Fruit fly (Drosophila melanogaster) whole organism, adult: ENCODE data around the gene Nfs1.
"Not testable (repeated sequence)": the region's sequence is repeated elsewhere in the genome, so short reads cannot be mapped to it uniquely, and the experiment has no call there.

Source experiments
- CG5204 ChIP-seq: fragments of 200-800 bp; sonication (Bioruptor generic); optimal IDR thresholded peaks from 2 replicates; lab custom pipeline; 2016; ENCODE audit warnings: missing biosample characterization, missing genetic modification characterization
- CG7045 ChIP-seq: fragments of 200-800 bp; sonication (Bioruptor generic); optimal IDR thresholded peaks from 2 replicates; lab custom pipeline; 2017; ENCODE audit warnings: missing biosample characterization, mild to moderate bottlenecking, missing genetic modification characterization
- CG7101 ChIP-seq: fragments of 200-800 bp; sonication (Bioruptor generic); optimal IDR thresholded peaks from 2 replicates; lab custom pipeline; 2018; ENCODE audit warnings: missing biosample characterization, mild to moderate bottlenecking, missing genetic modification characterization, moderate library complexity
- Crg-1 ChIP-seq: fragments of 200-800 bp; sonication (Bioruptor generic); optimal IDR thresholded peaks from 2 replicates; lab custom pipeline; 2016; ENCODE audit warnings: missing biosample characterization, missing genetic modification characterization
- Mnt ChIP-seq: fragments of 200-800 bp; sonication (Bioruptor generic); optimal IDR thresholded peaks from 2 replicates; lab custom pipeline; 2016; ENCODE audit warnings: missing biosample characterization, mild to moderate bottlenecking, missing genetic modification characterization
- bab1 ChIP-seq: fragments of 200-800 bp; sonication (Bioruptor generic); optimal IDR thresholded peaks from 3 replicates; lab custom pipeline; 2019; ENCODE audit warnings: missing biosample characterization, mild to moderate bottlenecking, missing genetic modification characterization, moderate library complexity
- cic ChIP-seq: fragments of 200-800 bp; sonication (Bioruptor generic); optimal IDR thresholded peaks from 2 replicates; lab custom pipeline; 2017; ENCODE audit warnings: missing biosample characterization, mild to moderate bottlenecking, missing genetic modification characterization, moderate library complexity
- kay ChIP-seq: fragments of 200-800 bp; sonication (Bioruptor generic); peaks from one replicate; lab custom pipeline; 2016; ENCODE audit warnings: missing biosample characterization, missing genetic modification characterization, borderline replicate concordance
- ovo ChIP-seq: fragments of 200-800 bp; sonication (Bioruptor generic); optimal IDR thresholded peaks from 2 replicates; lab custom pipeline; 2016; ENCODE audit warnings: missing biosample characterization, missing genetic modification characterization
- tj ChIP-seq: fragments of 200-800 bp; sonication (Bioruptor generic); optimal IDR thresholded peaks from 3 replicates; lab custom pipeline; 2017; ENCODE audit warnings: missing biosample characterization, mild to moderate bottlenecking, missing genetic modification characterization, moderate library complexity
- toe ChIP-seq: fragments of 200-800 bp; sonication (Bioruptor generic); optimal IDR thresholded peaks from 2 replicates; lab custom pipeline; 2016; ENCODE audit warnings: missing biosample characterization, missing genetic modification characterization

DNA sequence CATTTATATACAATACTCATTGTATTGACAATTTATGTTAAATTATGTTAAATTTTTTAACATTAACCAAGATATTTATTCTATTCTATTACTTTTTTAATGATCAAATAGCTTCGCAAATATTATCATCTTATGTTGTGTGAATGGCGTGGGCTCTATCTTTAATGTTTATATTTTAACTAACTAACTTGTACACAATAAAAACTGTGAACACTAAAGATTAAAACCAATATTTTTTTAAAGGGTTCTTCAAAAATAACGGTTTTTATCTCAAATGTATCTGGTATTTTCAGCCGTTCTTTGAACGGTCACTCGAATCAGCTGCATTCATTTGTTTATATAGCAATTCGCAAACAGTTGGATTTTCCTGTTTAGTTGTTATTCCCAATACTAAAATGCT, 2.9 kb upstream of the Nfs1 start, which contains the start of gene Ada1-1:
- not testable (repeated sequence) for TF ChIP-seq toe (GFP tag; lab: Kevin White, UChicago); Mnt (GFP tag; lab: Kevin White, UChicago); CG7101 (tag; lab: Kevin White, UChicago); CG5204 (GFP tag; lab: Kevin White, UChicago); cic; ovo; CG7045; Crg-1 (GFP tag; lab: Kevin White, UChicago); bab1; tj; kay (GFP tag; lab: Kevin White, UChicago)
